Fruit fly (Drosophila melanogaster) Kc167 (cell line): Measurements from ENCODE around the gene agt.

Experiments
- Myc ChIP-seq: fragments of >200 bp; optimal IDR thresholded peaks from 2 replicates; lab custom pipeline; 2017; ENCODE audit warnings: missing external identifiers
- Sin3A ChIP-seq: fragments of >200 bp; optimal IDR thresholded peaks from 2 replicates; lab custom pipeline; 2018; ENCODE audit warnings: missing external identifiers
- h ChIP-seq: fragments of >200 bp; optimal IDR thresholded peaks from 3 replicates; lab custom pipeline; 2018; ENCODE audit warnings: missing external identifiers
- insv ChIP-seq: fragments of >200 bp; optimal IDR thresholded peaks from 3 replicates; lab custom pipeline; 2018; ENCODE audit warnings: missing external identifiers
- psq ChIP-seq: fragments of >200 bp; optimal IDR thresholded peaks from 2 replicates; lab custom pipeline; 2017; ENCODE audit warnings: missing external identifiers
- ttk ChIP-seq: sonication (Bioruptor generic); optimal IDR thresholded peaks from 2 replicates; lab custom pipeline; 2017; ENCODE audit warnings: missing external identifiers

The agt gene

dm6 chr3R:6659941-6660340 is at the start of gene agt:
Gene agt, minus strand, starts transcription at chr3R:6660100.
- no peak for TF ChIP-seq insv
- TF ChIP-seq Sin3A (lab: Kevin White, UChicago) = no peak
- no peak for TF ChIP-seq Myc (lab: Kevin White, UChicago)
- no peak for TF ChIP-seq h (lab: Kevin White, UChicago)
- no peak for TF ChIP-seq psq
- no peak for TF ChIP-seq ttk

dm6 chr3R:6708858-6709257 is 49.0 kb upstream of the agt start:
- TF ChIP-seq psq (no peak), insv (no peak), Sin3A (lab: Kevin White, UChicago) (no peak), ttk (no peak), Myc (lab: Kevin White, UChicago) (no peak), h (lab: Kevin White, UChicago) (no peak)

- TF ChIP-seq Myc (lab: Kevin White, UChicago) (no peak), Sin3A (lab: Kevin White, UChicago) (no peak), h (lab: Kevin White, UChicago) (no peak), ttk (no peak), psq (no peak), insv (no peak)
Observed at dm6 chr3R:6706327-6706726, 46.4 kb upstream of the agt start.

dm6 chr3R:6703784-6704183 is 43.9 kb upstream of the agt start, which contains the start of gene Ccp84Aa:
Gene Ccp84Aa, plus strand, starts transcription at chr3R:6704084.
- no peak for TF ChIP-seq ttk

dm6 chr3R:6702777-6703176 is 42.9 kb upstream of the agt start, which contains the start of gene Ccp84Ab:
Gene Ccp84Ab, minus strand, starts transcription at chr3R:6702877.
- TF ChIP-seq psq (no peak), Sin3A (lab: Kevin White, UChicago) (no peak), h (lab: Kevin White, UChicago) (no peak), Myc (lab: Kevin White, UChicago) (no peak), ttk (no peak), insv (no peak)

dm6 chr3R:6696221-6696749 is 36.4 kb upstream of the agt start, which contains the start of gene Ccp84Ac:
Gene Ccp84Ac, minus strand, starts transcription at chr3R:6696271.
- TF ChIP-seq h (lab: Kevin White, UChicago) = no peak

dm6 chr3R:6692432-6692831 is 32.5 kb upstream of the agt start, which contains the start of gene Ccp84Ad:
Gene Ccp84Ad, plus strand, starts transcription at chr3R:6692732.
- no peak for TF ChIP-seq Myc (lab: Kevin White, UChicago)
- TF ChIP-seq ttk = no peak
- TF ChIP-seq h (lab: Kevin White, UChicago) = no peak
- TF ChIP-seq Sin3A (lab: Kevin White, UChicago) = no peak
- TF ChIP-seq insv = no peak
- TF ChIP-seq psq = no peak

dm6 chr3R:6691658-6692057 is 31.8 kb upstream of the agt start, which contains the start of gene Ccp84Ae:
Gene Ccp84Ae, minus strand, starts transcription at chr3R:6691758.
- TF ChIP-seq Myc (lab: Kevin White, UChicago) = no peak
- TF ChIP-seq h (lab: Kevin White, UChicago) = no peak
- TF ChIP-seq psq = no peak
- TF ChIP-seq Sin3A (lab: Kevin White, UChicago) = no peak
- TF ChIP-seq ttk = no peak
- no peak for TF ChIP-seq insv

- TF ChIP-seq ttk = no peak
- TF ChIP-seq Sin3A (lab: Kevin White, UChicago) = no peak
- no peak for TF ChIP-seq h (lab: Kevin White, UChicago)
- no peak for TF ChIP-seq psq
- TF ChIP-seq insv = no peak
- no peak for TF ChIP-seq Myc (lab: Kevin White, UChicago)
Observed at dm6 chr3R:6690139-6690538, 30.2 kb upstream of the agt start, which contains the start of gene Ccp84Af. Gene Ccp84Af, minus strand, starts transcription at chr3R:6690239.

- no peak for TF ChIP-seq Sin3A (lab: Kevin White, UChicago)
- no peak for TF ChIP-seq Myc (lab: Kevin White, UChicago)
- TF ChIP-seq psq = no peak
- TF ChIP-seq h (lab: Kevin White, UChicago) = no peak
- no peak for TF ChIP-seq ttk
- no peak for TF ChIP-seq insv
Observed at dm6 chr3R:6688160-6688559, 28.3 kb upstream of the agt start.

- no peak for TF ChIP-seq insv
- no peak for TF ChIP-seq Myc (lab: Kevin White, UChicago)
- no peak for TF ChIP-seq ttk
- no peak for TF ChIP-seq Sin3A (lab: Kevin White, UChicago)
- no peak for TF ChIP-seq psq
- TF ChIP-seq h (lab: Kevin White, UChicago) = no peak
Observed at dm6 chr3R:6687219-6687618, 27.3 kb upstream of the agt start.

dm6 chr3R:6686428-6686827 is 26.5 kb upstream of the agt start, which contains the start of gene Ccp84Ag:
Gene Ccp84Ag, plus strand, starts transcription at chr3R:6686728.
- TF ChIP-seq Myc (lab: Kevin White, UChicago) (no peak), h (lab: Kevin White, UChicago) (no peak), ttk (no peak), Sin3A (lab: Kevin White, UChicago) (no peak), psq (no peak), insv (no peak)

- no peak for TF ChIP-seq ttk
- TF ChIP-seq insv = no peak
- TF ChIP-seq h (lab: Kevin White, UChicago) = no peak
- no peak for TF ChIP-seq Sin3A (lab: Kevin White, UChicago)
- no peak for TF ChIP-seq psq
- no peak for TF ChIP-seq Myc (lab: Kevin White, UChicago)
Observed at dm6 chr3R:6684145-6684544, 24.2 kb upstream of the agt start, which contains the start of gene Edg84A. Gene Edg84A, plus strand, starts transcription at chr3R:6684445.
